Worm (Caenorhabditis elegans) whole organism, early embryonic: ENCODE data around the gene W01A11.1.

Source experiments
- B0310.2 ChIP-seq: sonication (generic microtip); optimal IDR thresholded peaks from 2 replicates; lab custom pipeline; 2016; ENCODE audit warnings: mild to moderate bottlenecking, missing genetic modification characterization, missing compliant biosample characterization
- F13C5.2 ChIP-seq: sonication (generic microtip); optimal IDR thresholded peaks from 2 replicates; lab custom pipeline; 2017; ENCODE audit warnings: mild to moderate bottlenecking, missing genetic modification characterization, inconsistent platforms, missing compliant biosample characterization
- ama-1 ChIP-seq: fragments of 150-350 bp; optimal IDR thresholded peaks from 2 replicates; lab custom pipeline; 2014
- tbx-11 ChIP-seq: fragments of 200-800 bp; sonication (Bioruptor generic); IDR thresholded peaks from 2 replicates; pipeline ENCODE4 v1.3.6; 2022; ENCODE audit warnings: missing genetic modification characterization, missing compliant biosample characterization

- no peak for TF ChIP-seq F13C5.2 (tag; lab: Kevin White, UChicago)
- TF ChIP-seq tbx-11 (GFP tag; lab: Robert Waterston, UW): no peak
- no peak for TF ChIP-seq ama-1 (lab: Kevin White, UChicago)
- no peak for TF ChIP-seq B0310.2 (tag; lab: Kevin White, UChicago)
These were observed 46.0 kb downstream of the W01A11.1 start for ce11 chrV:6544999-6545398.
